Worm (Caenorhabditis elegans): ENCODE data around the gene npr-22.

Gene npr-22

DNA sequence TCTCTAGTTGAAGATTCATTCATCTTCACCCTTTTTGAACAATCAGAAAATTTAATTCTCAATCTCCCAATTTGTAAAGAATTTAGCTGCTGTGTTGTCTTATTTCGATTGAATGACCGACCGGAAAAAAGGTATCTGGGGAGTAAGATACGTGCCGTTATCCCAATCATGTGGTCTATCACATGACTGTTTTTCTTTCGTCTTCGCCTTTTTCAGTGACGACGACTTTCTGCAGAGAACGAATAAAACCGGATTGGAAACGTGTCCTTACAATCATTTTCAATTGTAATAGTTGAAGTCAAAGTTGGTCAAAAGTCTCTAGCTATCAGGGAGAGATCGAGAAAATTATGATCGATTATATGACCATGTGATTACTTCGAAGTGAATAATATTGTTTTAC lies 30.2 kb upstream of the npr-22 start:
- TF ChIP-seq zag-1 (tag; optimal IDR thresholded peaks at IDR 0.05): no peak
- TF ChIP-seq unc-62 (GFP tag; optimal IDR thresholded peaks at IDR 0.05): no peak
- TF ChIP-seq fos-1 (tag; optimal IDR thresholded peaks at IDR 0.05): no peak
- TF ChIP-seq elt-2 (tag; optimal IDR thresholded peaks at IDR 0.05): no peak
- no peak for TF ChIP-seq nhr-237 (tag; optimal IDR thresholded peaks at IDR 0.05)
- no peak for TF ChIP-seq nhr-77 (tag; optimal IDR thresholded peaks at IDR 0.05)
- no peak for TF ChIP-seq nhr-12 (tag; optimal IDR thresholded peaks at IDR 0.05)
- TF ChIP-seq nfya-1 (tag; optimal IDR thresholded peaks at IDR 0.05; ENCODE audit: insufficient read depth): peak; percentile 9
- no peak for TF ChIP-seq jun-1 (tag; optimal IDR thresholded peaks at IDR 0.05)
- TF ChIP-seq snpc-4 (tag; optimal IDR thresholded peaks at IDR 0.05): no peak
- TF ChIP-seq nhr-28 (tag; optimal IDR thresholded peaks at IDR 0.05): no peak
- TF ChIP-seq lsy-12 (tag; optimal IDR thresholded peaks at IDR 0.05): peak; percentile 55
- no peak for TF ChIP-seq ceh-16 (tag; optimal IDR thresholded peaks at IDR 0.05)
- TF ChIP-seq elt-1 (tag; optimal IDR thresholded peaks at IDR 0.05): no peak
- no peak for TF ChIP-seq ztf-4 (tag; optimal IDR thresholded peaks at IDR 0.05)
- no peak for TF ChIP-seq R02D3.7 (tag; optimal IDR thresholded peaks at IDR 0.05)
- peak in 1 of 3 experiments; percentile 22 for TF ChIP-seq elt-3 (tag; optimal IDR thresholded peaks at IDR 0.05)
- no peak for TF ChIP-seq nhr-11 (tag; optimal IDR thresholded peaks at IDR 0.05)
- TF ChIP-seq nhr-43 (tag; optimal IDR thresholded peaks at IDR 0.05; ENCODE audit: poor library complexity, severe bottlenecking): peak; percentile 96
- no peak for TF ChIP-seq ceh-9 (tag; optimal IDR thresholded peaks at IDR 0.05)
- TF ChIP-seq lin-15B (tag; optimal IDR thresholded peaks at IDR 0.05): no peak
- no peak for TF ChIP-seq fkh-2 (tag; optimal IDR thresholded peaks at IDR 0.05)
- no peak for TF ChIP-seq unc-39 (tag; optimal IDR thresholded peaks at IDR 0.05)
- TF ChIP-seq lin-39 (tag; optimal IDR thresholded peaks at IDR 0.05): no peak
- TF ChIP-seq skn-1 (tag; optimal IDR thresholded peaks at IDR 0.05): no peak
- TF ChIP-seq fkh-10 (GFP tag; optimal IDR thresholded peaks at IDR 0.05): no peak
- TF ChIP-seq aly-2 (tag; optimal IDR thresholded peaks at IDR 0.05): no peak
- no peak for TF ChIP-seq pha-4 (tag; optimal IDR thresholded peaks at IDR 0.05)
- no peak for TF ChIP-seq egl-5 (tag; optimal IDR thresholded peaks at IDR 0.05)
- TF ChIP-seq nhr-25 (tag; optimal IDR thresholded peaks at IDR 0.05): peak; percentile 92
- TF ChIP-seq nhr-67 (tag; optimal IDR thresholded peaks at IDR 0.05): no peak
- peak; percentile 18 for TF ChIP-seq daf-12 (tag; optimal IDR thresholded peaks at IDR 0.05)
- no peak for TF ChIP-seq eor-1 (tag; optimal IDR thresholded peaks at IDR 0.05)
- TF ChIP-seq tbx-2 (tag; optimal IDR thresholded peaks at IDR 0.05): peak; percentile 41
- no peak for TF ChIP-seq pqm-1 (tag; optimal IDR thresholded peaks at IDR 0.05)
- TF ChIP-seq nhr-23 (tag; optimal IDR thresholded peaks at IDR 0.05): peak; percentile 95
- no peak for TF ChIP-seq hmg-11 (tag; optimal IDR thresholded peaks at IDR 0.05)
- TF ChIP-seq sea-2 (GFP tag; optimal IDR thresholded peaks at IDR 0.05): no peak
- TF ChIP-seq mdl-1 (tag; optimal IDR thresholded peaks at IDR 0.05): peak; percentile 35
- no peak for TF ChIP-seq ztf-11 (tag; optimal IDR thresholded peaks at IDR 0.05)
- peak; percentile 36 for TF ChIP-seq ama-1 (optimal IDR thresholded peaks at IDR 0.05)
- TF ChIP-seq mml-1 (tag; optimal IDR thresholded peaks at IDR 0.05): no peak
- TF ChIP-seq ceh-28 (tag; optimal IDR thresholded peaks at IDR 0.05): no peak
- TF ChIP-seq ceh-82 (tag; optimal IDR thresholded peaks at IDR 0.05): no peak
- TF ChIP-seq egl-27 (tag; optimal IDR thresholded peaks at IDR 0.05): no peak
- no peak for TF ChIP-seq nhr-76 (tag; optimal IDR thresholded peaks at IDR 0.05)
- no peak for TF ChIP-seq ZK546.5 (tag; optimal IDR thresholded peaks at IDR 0.05)

All from whole organism, L3 larva.